Worm (Caenorhabditis elegans) whole organism, L4 larva: ENCODE results near the gene ugt-9.

Experiments
- F26F4.8 ChIP-seq: fragments of 200-800 bp; sonication (Bioruptor generic); conservative IDR thresholded peaks from 2 replicates; pipeline ENCODE4 v1.3.6; 2022; ENCODE audit warnings: missing genetic modification characterization, missing compliant biosample characterization
- F44E2.7 ChIP-seq: fragments of 200-800 bp; sonication (Bioruptor generic); IDR thresholded peaks from 2 replicates; pipeline ENCODE4 v2.1.2; 2022; ENCODE audit warnings: missing genetic modification characterization, missing compliant biosample characterization
- T26A8.4 ChIP-seq: fragments of 200-800 bp; sonication (Bioruptor generic); IDR thresholded peaks from 2 replicates; pipeline ENCODE4 v1.3.6; 2022; ENCODE audit warnings: missing genetic modification characterization, missing compliant biosample characterization
- Y48G9A.11 ChIP-seq: fragments of 200-800 bp; sonication (Bioruptor generic); IDR thresholded peaks from 2 replicates; pipeline ENCODE4 v1.3.6; 2022; ENCODE audit warnings: missing genetic modification reagents, missing genetic modification characterization, missing compliant biosample characterization
- ZK337.2 ChIP-seq: fragments of 200-800 bp; sonication (Bioruptor generic); IDR thresholded peaks from 2 replicates; pipeline ENCODE4 v1.3.6; 2022; ENCODE audit warnings: missing genetic modification reagents, missing genetic modification characterization, missing compliant biosample characterization
- ama-1 ChIP-seq: fragments of 150-350 bp; optimal IDR thresholded peaks from 2 replicates; lab custom pipeline; 2014; ENCODE audit warnings: inconsistent platforms, mixed read lengths
- cey-2 ChIP-seq: sonication (generic microtip); optimal IDR thresholded peaks from 3 replicates; lab custom pipeline; 2017; ENCODE audit warnings: missing genetic modification characterization, mild to moderate bottlenecking, missing compliant biosample characterization, antibody characterized with exemption, borderline replicate concordance; ENCODE audit not compliant: insufficient read depth
- duxl-1 ChIP-seq: sonication (generic microtip); optimal IDR thresholded peaks from 2 replicates; lab custom pipeline; 2016; ENCODE audit warnings: mild to moderate bottlenecking, missing genetic modification characterization, moderate library complexity, missing compliant biosample characterization; ENCODE audit not compliant: poor library complexity
- dve-1 ChIP-seq: sonication (generic microtip); optimal IDR thresholded peaks from 2 replicates; lab custom pipeline; 2017; ENCODE audit warnings: antibody characterized with exemption, mild to moderate bottlenecking, missing genetic modification characterization, missing compliant biosample characterization; ENCODE audit not compliant: insufficient read depth
- fos-1 ChIP-seq: fragments of 150-350 bp; optimal IDR thresholded peaks from 2 replicates; lab custom pipeline; 2014; ENCODE audit warnings: missing biosample characterization, missing genetic modification characterization
- gei-8 ChIP-seq: fragments of 200-800 bp; sonication (Bioruptor generic); optimal IDR thresholded peaks from 2 replicates; lab custom pipeline; 2018; ENCODE audit warnings: mild to moderate bottlenecking, missing genetic modification characterization, missing compliant biosample characterization
- hlh-11 ChIP-seq: fragments of 200-800 bp; sonication (Bioruptor generic); optimal IDR thresholded peaks from 2 replicates; lab custom pipeline; 2018; ENCODE audit warnings: mild to moderate bottlenecking, missing genetic modification characterization, missing compliant biosample characterization
- jun-1 ChIP-seq: fragments of 150-350 bp; optimal IDR thresholded peaks from 2 replicates; lab custom pipeline; 2014; ENCODE audit warnings: missing biosample characterization, missing genetic modification reagents, missing genetic modification characterization
- lin-1 ChIP-seq: fragments of 200-800 bp; sonication (Bioruptor generic); IDR thresholded peaks from 2 replicates; pipeline ENCODE4 v1.3.6; 2022; ENCODE audit warnings: missing genetic modification reagents, missing genetic modification characterization, missing compliant biosample characterization
- lin-39 ChIP-seq: fragments of 150-350 bp; optimal IDR thresholded peaks from 2 replicates; lab custom pipeline; 2014; ENCODE audit warnings: missing biosample characterization, missing genetic modification reagents, missing genetic modification characterization
- madf-9 ChIP-seq: fragments of 200-800 bp; sonication (Bioruptor generic); conservative IDR thresholded peaks from 2 replicates; pipeline ENCODE4 v1.3.6; 2022; ENCODE audit warnings: missing genetic modification reagents, missing genetic modification characterization, missing compliant biosample characterization
- mdl-1 ChIP-seq, 2 experiments: fragments of 150-350 bp in 1 of 2; sonication (generic microtip) in 1 of 2; optimal IDR thresholded peaks; 2 replicates each; lab custom pipeline; 2014 to 2017; ENCODE audit warnings: missing biosample characterization in 2 of 2, missing genetic modification characterization in 2 of 2
- mdt-29 ChIP-seq: fragments of 200-800 bp; sonication (Bioruptor generic); IDR thresholded peaks from 2 replicates; pipeline ENCODE4 v1.3.6; 2022; ENCODE audit warnings: missing genetic modification reagents, missing genetic modification characterization, missing compliant biosample characterization
- mes-2 ChIP-seq: sonication (generic microtip); optimal IDR thresholded peaks from 2 replicates; lab custom pipeline; 2016; ENCODE audit warnings: missing genotype, mild to moderate bottlenecking, missing genetic modification characterization, missing compliant biosample characterization; ENCODE audit not compliant: poor library complexity, severe bottlenecking
- mxl-2 ChIP-seq: fragments of 200-800 bp; sonication (Bioruptor generic); conservative IDR thresholded peaks from 2 replicates; pipeline ENCODE4 v1.3.6; 2022; ENCODE audit warnings: missing genetic modification reagents, missing genetic modification characterization, missing compliant biosample characterization
- mxl-3 ChIP-seq: fragments of 200-800 bp; sonication (Bioruptor generic); optimal IDR thresholded peaks from 2 replicates; lab custom pipeline; 2018; ENCODE audit warnings: mild to moderate bottlenecking, missing genetic modification characterization, missing compliant biosample characterization
- nhr-102 ChIP-seq: sonication (generic microtip); optimal IDR thresholded peaks from 2 replicates; lab custom pipeline; 2016; ENCODE audit warnings: mild to moderate bottlenecking, missing genetic modification characterization, moderate library complexity, missing compliant biosample characterization
- nhr-237 ChIP-seq: sonication (generic microtip); optimal IDR thresholded peaks from 2 replicates; lab custom pipeline; 2017; ENCODE audit warnings: missing biosample characterization, missing genetic modification characterization
- nhr-25 ChIP-seq: sonication (generic microtip); optimal IDR thresholded peaks from 2 replicates; lab custom pipeline; 2017; ENCODE audit warnings: missing genetic modification characterization, mild to moderate bottlenecking, missing compliant biosample characterization, antibody characterized with exemption, moderate library complexity, borderline replicate concordance; ENCODE audit not compliant: insufficient read depth
- nhr-41 ChIP-seq: fragments of 200-800 bp; sonication (Bioruptor generic); IDR thresholded peaks from 2 replicates; pipeline ENCODE4 v1.3.6; 2022; ENCODE audit warnings: missing genetic modification reagents, missing genetic modification characterization, missing compliant biosample characterization
- nhr-6 ChIP-seq: fragments of 150-350 bp; optimal IDR thresholded peaks from 2 replicates; lab custom pipeline; 2014; ENCODE audit warnings: missing biosample characterization, missing genetic modification characterization
- php-3 ChIP-seq: fragments of 200-800 bp; sonication (Bioruptor generic); IDR thresholded peaks from 2 replicates; pipeline ENCODE4 v1.3.6; 2022; ENCODE audit warnings: missing genetic modification reagents, missing genetic modification characterization, missing compliant biosample characterization
- saeg-2 ChIP-seq: fragments of 200-800 bp; sonication (Bioruptor generic); IDR thresholded peaks from 2 replicates; pipeline ENCODE4 v1.3.6; 2022; ENCODE audit warnings: missing genetic modification reagents, missing genetic modification characterization, missing compliant biosample characterization
- sdz-12 ChIP-seq: fragments of 200-800 bp; sonication (Bioruptor generic); optimal IDR thresholded peaks from 2 replicates; lab custom pipeline; 2018; ENCODE audit warnings: mild to moderate bottlenecking, missing genetic modification characterization, missing compliant biosample characterization
- set-16 ChIP-seq: fragments of 200-800 bp; sonication (Bioruptor generic); IDR thresholded peaks from 2 replicates; pipeline ENCODE4 v1.3.6; 2022; ENCODE audit warnings: missing genetic modification reagents, missing genetic modification characterization, missing compliant biosample characterization
- skn-1 ChIP-seq: fragments of 150-350 bp; optimal IDR thresholded peaks from 2 replicates; lab custom pipeline; 2014; ENCODE audit warnings: missing biosample characterization, missing genetic modification characterization
- snpc-4 ChIP-seq: fragments of 150-350 bp; optimal IDR thresholded peaks from 2 replicates; lab custom pipeline; 2014; ENCODE audit warnings: missing biosample characterization, missing genetic modification characterization
- spr-3 ChIP-seq: fragments of 200-800 bp; sonication (Bioruptor generic); optimal IDR thresholded peaks from 2 replicates; lab custom pipeline; 2018; ENCODE audit warnings: mild to moderate bottlenecking, missing genetic modification characterization, missing compliant biosample characterization
- unc-130 ChIP-seq: sonication (generic microtip); optimal IDR thresholded peaks from 2 replicates; lab custom pipeline; 2016; ENCODE audit warnings: missing genetic modification reagents, missing genetic modification characterization, missing compliant biosample characterization
- unc-62 ChIP-seq, 3 experiments: fragments of 150-350 bp in 1 of 3; sonication (generic microtip); optimal IDR thresholded peaks in 2 of 3; peaks in 1 of 3; 1 replicate in 1 of 3; 2 replicates in 2 of 3; lab custom pipeline; 2014 to 2017; ENCODE audit warnings: missing biosample characterization in 3 of 3, missing genetic modification characterization in 3 of 3, missing genetic modification reagents in 3 of 3, missing genotype in 1 of 3
- zfp-3 ChIP-seq: fragments of 200-800 bp; sonication (Bioruptor generic); conservative IDR thresholded peaks from 2 replicates; pipeline ENCODE4 v1.3.6; 2022; ENCODE audit warnings: missing genetic modification reagents, missing genetic modification characterization, missing compliant biosample characterization
- zip-11 ChIP-seq: fragments of 200-800 bp; sonication (Bioruptor generic); IDR thresholded peaks from 2 replicates; pipeline ENCODE4 v1.3.6; 2022; ENCODE audit warnings: missing genetic modification characterization, missing compliant biosample characterization
- zip-2 ChIP-seq: fragments of 150-350 bp; optimal IDR thresholded peaks from 2 replicates; lab custom pipeline; 2014; ENCODE audit warnings: missing biosample characterization, missing genetic modification characterization

ugt-9 gene

ce11 chrV:4864330-4864729 is 31.5 kb upstream of the ugt-9 start:
- TF ChIP-seq Y48G9A.11 (no peak), saeg-2 (GFP tag; lab: Robert Waterston, UW) (no peak), lin-1 (GFP tag; lab: Robert Waterston, UW) (no peak), mes-2 (no peak), T26A8.4 (no peak)

ce11 chrV:4865364-4865763 is 30.5 kb upstream of the ugt-9 start, which contains the start of gene srd-32:
Gene srd-32, plus strand, starts transcription at chrV:4865664.
- TF ChIP-seq mxl-3 (GFP tag; lab: Kevin White, UChicago), result peak; percentile 39
- TF ChIP-seq nhr-25 (tag; lab: Kevin White, UChicago), result no peak

DNA sequence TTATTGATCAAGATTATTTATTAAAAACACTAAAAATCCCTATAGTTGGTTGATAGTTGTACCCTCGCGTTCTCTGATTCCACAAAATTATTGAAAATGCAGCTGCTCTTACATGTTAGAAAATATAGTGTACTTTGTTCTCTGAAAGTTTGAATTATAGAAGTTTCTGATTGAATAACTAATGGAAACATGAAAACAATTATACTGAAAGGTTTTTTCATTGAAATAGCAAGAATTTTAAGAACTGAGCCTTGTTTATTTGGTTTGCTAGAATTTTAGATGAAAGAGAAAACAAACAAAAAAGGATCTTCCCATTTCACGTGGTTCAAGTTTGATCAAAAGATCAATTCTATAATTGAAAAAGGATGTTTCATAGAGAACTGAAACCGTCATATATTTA is 28.3 kb upstream of the ugt-9 start:
- no peak for TF ChIP-seq hlh-11 (tag; lab: Kevin White, UChicago)
- TF ChIP-seq dve-1 (tag; lab: Kevin White, UChicago), result no peak
- TF ChIP-seq set-16 (GFP tag; lab: Robert Waterston, UW), result no peak
- TF ChIP-seq jun-1 (tag; lab: Kevin White, UChicago), result no peak
- TF ChIP-seq madf-9, result no peak
- TF ChIP-seq zip-2 (tag; lab: Kevin White, UChicago), result no peak
- TF ChIP-seq snpc-4 (tag; lab: Kevin White, UChicago), result no peak
- no peak for TF ChIP-seq nhr-237
- no peak for TF ChIP-seq skn-1 (tag; lab: Kevin White, UChicago)
- TF ChIP-seq spr-3 (GFP tag; lab: Kevin White, UChicago), result no peak
- no peak for TF ChIP-seq lin-39 (tag; lab: Kevin White, UChicago)
- no peak for TF ChIP-seq nhr-6 (tag; lab: Kevin White, UChicago)

DNA sequence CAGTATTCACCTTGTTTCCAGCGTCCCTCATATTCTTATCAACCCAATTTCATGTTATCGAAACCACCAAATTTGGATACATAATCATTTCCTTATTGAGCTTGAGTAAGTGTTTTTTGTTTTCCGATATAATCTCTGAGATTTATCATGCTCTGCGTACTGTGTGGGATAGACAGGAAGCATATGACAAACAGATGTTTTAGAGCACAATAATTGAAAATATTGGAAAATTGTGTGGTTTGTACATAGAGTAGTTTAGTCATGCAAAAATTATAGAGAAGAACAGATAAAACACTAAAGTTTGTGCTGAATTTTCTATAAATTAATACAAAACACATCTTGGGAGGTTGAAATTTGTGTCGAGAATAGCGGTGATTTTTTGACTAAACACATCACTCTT is 27.1 kb upstream of the ugt-9 start:
- no peak for TF ChIP-seq F26F4.8
- no peak for TF ChIP-seq gei-8 (GFP tag; lab: Kevin White, UChicago)
- TF ChIP-seq duxl-1 (tag; lab: Kevin White, UChicago), result no peak
- no peak for TF ChIP-seq jun-1 (tag; lab: Kevin White, UChicago)
- TF ChIP-seq Y48G9A.11, result no peak
- TF ChIP-seq nhr-25 (tag; lab: Kevin White, UChicago), result no peak
- no peak for TF ChIP-seq mdt-29 (GFP tag; lab: Robert Waterston, UW)
- no peak for TF ChIP-seq php-3
- no peak for TF ChIP-seq cey-2
- no peak for TF ChIP-seq ama-1 (lab: Kevin White, UChicago)
- TF ChIP-seq nhr-41 (GFP tag; lab: Robert Waterston, UW), result no peak
- TF ChIP-seq set-16 (GFP tag; lab: Robert Waterston, UW), result no peak

ce11 chrV:4870627-4871026 is 25.2 kb upstream of the ugt-9 start:
- TF ChIP-seq zfp-3 (no peak), lin-1 (GFP tag; lab: Robert Waterston, UW) (no peak), sdz-12 (GFP tag; lab: Kevin White, UChicago) (no peak), F44E2.7 (GFP tag; lab: Robert Waterston, UW) (no peak), unc-62 (GFP tag; optimal IDR thresholded peaks at IDR 0.05 in 1 of 2; lab: Kevin White, UChicago) (no peak), unc-62 (tag; optimal IDR thresholded peaks at IDR 0.05; lab: Kevin White, UChicago) (no peak), nhr-102 (tag; lab: Kevin White, UChicago) (no peak), set-16 (GFP tag; lab: Robert Waterston, UW) (no peak), ZK337.2 (GFP tag; lab: Robert Waterston, UW) (no peak), zip-11 (GFP tag; lab: Robert Waterston, UW) (no peak), Y48G9A.11 (no peak), mdl-1 (tag; optimal IDR thresholded peaks at IDR 0.05; lab: Kevin White, UChicago) (no peak), spr-3 (GFP tag; lab: Kevin White, UChicago) (no peak), unc-130 (GFP tag; lab: Kevin White, UChicago) (no peak), fos-1 (tag; lab: Kevin White, UChicago) (no peak), mxl-2 (no peak), snpc-4 (tag; lab: Kevin White, UChicago) (no peak)
